Worm (Caenorhabditis elegans) whole organism, young adult: ENCODE measurements around the gene B0432.10.

Source experiments
- B0261.1 ChIP-seq: sonication (generic microtip); optimal IDR thresholded peaks from 2 replicates; lab custom pipeline; 2016; ENCODE audit warnings: mild to moderate bottlenecking, missing genetic modification characterization, moderate library complexity, missing compliant biosample characterization
- F37B4.10 ChIP-seq: fragments of 200-800 bp; sonication (Bioruptor generic); IDR thresholded peaks from 2 replicates; pipeline ENCODE4 v1.3.6; 2022; ENCODE audit warnings: missing genetic modification characterization, missing compliant biosample characterization
- Y53G8AR.9 ChIP-seq: fragments of 200-800 bp; sonication (Bioruptor generic); conservative IDR thresholded peaks from 2 replicates; pipeline ENCODE4 v1.3.6; 2022; ENCODE audit warnings: missing genetic modification reagents, missing genetic modification characterization, missing compliant biosample characterization
- Y56A3A.18 ChIP-seq: fragments of 200-800 bp; sonication (Bioruptor generic); IDR thresholded peaks from 2 replicates; pipeline ENCODE4 v1.3.6; 2022; ENCODE audit warnings: missing genetic modification reagents, missing genetic modification characterization, missing compliant biosample characterization
- dpl-1 ChIP-seq: fragments of 150-350 bp; optimal IDR thresholded peaks from 2 replicates; lab custom pipeline; 2014; ENCODE audit warnings: missing biosample characterization, missing genetic modification reagents, missing genetic modification characterization
- gei-17 ChIP-seq: fragments of 200-800 bp; sonication (Bioruptor generic); optimal IDR thresholded peaks from 2 replicates; lab custom pipeline; 2018; ENCODE audit warnings: mild to moderate bottlenecking, missing genetic modification characterization, missing compliant biosample characterization
- lir-1 ChIP-seq: fragments of 200-800 bp; sonication (Bioruptor generic); conservative IDR thresholded peaks from 2 replicates; pipeline ENCODE4 v1.3.6; 2022; ENCODE audit warnings: missing genetic modification reagents, missing genetic modification characterization, missing compliant biosample characterization
- lsl-1 ChIP-seq: fragments of 200-800 bp; sonication (Bioruptor generic); optimal IDR thresholded peaks from 2 replicates; lab custom pipeline; 2018; ENCODE audit warnings: mild to moderate bottlenecking, missing genetic modification characterization, moderate library complexity, missing compliant biosample characterization
- nhr-179 ChIP-seq: sonication (generic microtip); optimal IDR thresholded peaks from 2 replicates; lab custom pipeline; 2016; ENCODE audit warnings: mild to moderate bottlenecking, missing genetic modification characterization, missing compliant biosample characterization
- nhr-80 ChIP-seq: sonication (generic microtip); optimal IDR thresholded peaks from 2 replicates; lab custom pipeline; 2016; ENCODE audit warnings: missing genetic modification characterization, missing compliant biosample characterization
- sea-2 ChIP-seq: fragments of 200-800 bp; sonication (Bioruptor generic); IDR thresholded peaks from 2 replicates; pipeline ENCODE4 v1.3.6; 2022; ENCODE audit warnings: missing genetic modification characterization, missing compliant biosample characterization
- snpc-4 ChIP-seq, 5 experiments: fragments of 150-350 bp in 1 of 5; sonication (generic microtip) in 4 of 5; optimal IDR thresholded peaks; 2 replicates each; lab custom pipeline; 2014 to 2018; ENCODE audit warnings: missing genetic modification characterization in 5 of 5, missing biosample characterization in 3 of 5, antibody characterized with exemption in 2 of 5, mild to moderate bottlenecking in 2 of 5, missing compliant biosample characterization in 2 of 5, missing genotype in 2 of 5, moderate library complexity in 2 of 5, missing genetic modification reagents in 1 of 5
- unc-62 ChIP-seq: fragments of 150-350 bp; optimal IDR thresholded peaks from 2 replicates; lab custom pipeline; 2014; ENCODE audit warnings: missing biosample characterization, missing genetic modification reagents, missing genetic modification characterization

- TF ChIP-seq Y56A3A.18 (GFP tag; lab: Robert Waterston, UW), result no peak
- TF ChIP-seq lir-1 (GFP tag; lab: Robert Waterston, UW), result no peak
- TF ChIP-seq Y53G8AR.9 (GFP tag; lab: Robert Waterston, UW), result no peak
- no peak for TF ChIP-seq unc-62 (GFP tag; lab: Kevin White, UChicago)
- no peak for TF ChIP-seq sea-2
- TF ChIP-seq nhr-80 (tag; lab: Kevin White, UChicago), result no peak
- no peak for TF ChIP-seq F37B4.10 (GFP tag; lab: Robert Waterston, UW)
- no peak for TF ChIP-seq gei-17 (GFP tag; lab: Kevin White, UChicago)
- no peak for TF ChIP-seq nhr-179 (tag; lab: Kevin White, UChicago)
- no peak for TF ChIP-seq lsl-1 (GFP tag; lab: Kevin White, UChicago)
- no peak for TF ChIP-seq B0261.1 (tag; lab: Kevin White, UChicago)
- no peak for TF ChIP-seq snpc-4 (GFP tag; optimal IDR thresholded peaks at IDR 0.05; lab: Kevin White, UChicago)
- no peak for TF ChIP-seq snpc-4 (tag; optimal IDR thresholded peaks at IDR 0.05; lab: Kevin White, UChicago)
- no peak for TF ChIP-seq dpl-1 (GFP tag; lab: Kevin White, UChicago)
Observed at ce11 chrII:282483-282882, 3.6 kb downstream of the B0432.10 start, which contains the start of gene trul-1.
